Worm (Caenorhabditis elegans) whole organism, young adult: Measurements from ENCODE around the gene F54F2.14.

Experiments
- B0035.1 ChIP-seq: sonication (generic microtip); optimal IDR thresholded peaks from 2 replicates; lab custom pipeline; 2016; ENCODE audit warnings: missing genetic modification characterization, mild to moderate bottlenecking, missing compliant biosample characterization, missing genotype, missing genetic modification reagents
- C06A6.2 ChIP-seq: fragments of 200-800 bp; sonication (Bioruptor generic); conservative IDR thresholded peaks from 2 replicates; pipeline ENCODE4 v1.3.6; 2022; ENCODE audit warnings: missing genetic modification characterization, missing compliant biosample characterization
- C17E4.6 ChIP-seq: fragments of 200-800 bp; sonication (Bioruptor generic); IDR thresholded peaks from 2 replicates; pipeline ENCODE4 v1.3.6; 2022; ENCODE audit warnings: missing genetic modification reagents, missing genetic modification characterization, missing compliant biosample characterization
- F37B4.10 ChIP-seq: fragments of 200-800 bp; sonication (Bioruptor generic); IDR thresholded peaks from 2 replicates; pipeline ENCODE4 v1.3.6; 2022; ENCODE audit warnings: missing genetic modification characterization, missing compliant biosample characterization
- F49E8.2 ChIP-seq: sonication (generic microtip); optimal IDR thresholded peaks from 3 replicates; lab custom pipeline; 2017; ENCODE audit warnings: missing genetic modification characterization, mild to moderate bottlenecking, missing compliant biosample characterization, antibody characterized with exemption, moderate library complexity; ENCODE audit not compliant: insufficient read depth
- T07F8.4 ChIP-seq: sonication (generic microtip); optimal IDR thresholded peaks from 2 replicates; lab custom pipeline; 2016; ENCODE audit warnings: mild to moderate bottlenecking, missing genetic modification characterization, moderate library complexity, missing compliant biosample characterization
- Y53G8AR.9 ChIP-seq: fragments of 200-800 bp; sonication (Bioruptor generic); conservative IDR thresholded peaks from 2 replicates; pipeline ENCODE4 v1.3.6; 2022; ENCODE audit warnings: missing genetic modification reagents, missing genetic modification characterization, missing compliant biosample characterization
- Y56A3A.18 ChIP-seq: fragments of 200-800 bp; sonication (Bioruptor generic); IDR thresholded peaks from 2 replicates; pipeline ENCODE4 v1.3.6; 2022; ENCODE audit warnings: missing genetic modification reagents, missing genetic modification characterization, missing compliant biosample characterization
- ZK185.1 ChIP-seq: sonication (generic microtip); optimal IDR thresholded peaks from 2 replicates; lab custom pipeline; 2016; ENCODE audit warnings: mild to moderate bottlenecking, missing genetic modification characterization, missing compliant biosample characterization; ENCODE audit not compliant: poor library complexity, severe bottlenecking
- ama-1 ChIP-seq, 3 experiments: fragments of 150-350 bp in 1 of 3; sonication (generic microtip) in 2 of 3; optimal IDR thresholded peaks; 2 replicates each; lab custom pipeline; 2014 to 2018; ENCODE audit warnings: missing biosample characterization in 2 of 3, missing genetic modification characterization in 2 of 3, missing genetic modification reagents in 2 of 3
- atf-7 ChIP-seq: sonication (generic microtip); optimal IDR thresholded peaks from 2 replicates; lab custom pipeline; 2017; ENCODE audit warnings: mild to moderate bottlenecking, missing genetic modification characterization, missing compliant biosample characterization
- athp-1 ChIP-seq: sonication (generic microtip); optimal IDR thresholded peaks from 2 replicates; lab custom pipeline; 2017; ENCODE audit warnings: mild to moderate bottlenecking, missing genetic modification characterization, missing compliant biosample characterization
- attf-3 ChIP-seq: fragments of 200-800 bp; sonication (Bioruptor generic); conservative IDR thresholded peaks from 2 replicates; pipeline ENCODE4 v1.3.6; 2022; ENCODE audit warnings: missing genetic modification reagents, missing genetic modification characterization, missing compliant biosample characterization
- bed-1 ChIP-seq: fragments of 200-800 bp; sonication (Bioruptor generic); IDR thresholded peaks from 2 replicates; pipeline ENCODE4 v1.3.6; 2022; ENCODE audit warnings: missing genetic modification reagents, missing genetic modification characterization, missing compliant biosample characterization
- bed-2 ChIP-seq: fragments of 200-800 bp; sonication (Bioruptor generic); IDR thresholded peaks from 2 replicates; pipeline ENCODE4 v1.3.6; 2022; ENCODE audit warnings: missing genetic modification reagents, missing genetic modification characterization, missing compliant biosample characterization
- ceh-100 ChIP-seq: fragments of 200-800 bp; sonication (Bioruptor generic); IDR thresholded peaks from 2 replicates; pipeline ENCODE4 v1.3.6; 2022; ENCODE audit warnings: missing genetic modification reagents, missing genetic modification characterization, missing compliant biosample characterization
- ceh-27 ChIP-seq: fragments of 200-800 bp; sonication (Bioruptor generic); optimal IDR thresholded peaks from 2 replicates; lab custom pipeline; 2018; ENCODE audit warnings: mild to moderate bottlenecking, missing genetic modification characterization, moderate library complexity, missing compliant biosample characterization
- ceh-91 ChIP-seq: fragments of 200-800 bp; sonication (Bioruptor generic); IDR thresholded peaks from 2 replicates; pipeline ENCODE4 v1.3.6; 2022; ENCODE audit warnings: missing genetic modification reagents, missing genetic modification characterization, missing compliant biosample characterization
- dox-1 ChIP-seq: fragments of 200-800 bp; sonication (Bioruptor generic); IDR thresholded peaks from 2 replicates; pipeline ENCODE4 v1.3.6; 2022; ENCODE audit warnings: missing genetic modification reagents, missing genetic modification characterization, missing compliant biosample characterization
- egl-18 ChIP-seq: fragments of 200-800 bp; sonication (Bioruptor generic); IDR thresholded peaks from 2 replicates; pipeline ENCODE4 v1.3.6; 2022; ENCODE audit warnings: missing genetic modification reagents, missing genetic modification characterization, missing compliant biosample characterization
- egl-44 ChIP-seq: fragments of 200-800 bp; sonication (Bioruptor generic); IDR thresholded peaks from 2 replicates; pipeline ENCODE4 v1.3.6; 2022; ENCODE audit warnings: missing genetic modification reagents, missing genetic modification characterization, missing compliant biosample characterization
- egrh-3 ChIP-seq: fragments of 200-800 bp; sonication (Bioruptor generic); IDR thresholded peaks from 2 replicates; pipeline ENCODE4 v1.3.6; 2022; ENCODE audit warnings: missing genetic modification reagents, missing genetic modification characterization, missing compliant biosample characterization
- ekl-4 ChIP-seq: fragments of 200-800 bp; sonication (Bioruptor generic); IDR thresholded peaks from 2 replicates; pipeline ENCODE4 v1.3.6; 2022; ENCODE audit warnings: missing genetic modification reagents, missing genetic modification characterization, missing compliant biosample characterization
- fkh-3 ChIP-seq: sonication (generic microtip); optimal IDR thresholded peaks from 2 replicates; lab custom pipeline; 2016; ENCODE audit warnings: mild to moderate bottlenecking, missing genetic modification characterization, missing compliant biosample characterization
- gei-17 ChIP-seq: fragments of 200-800 bp; sonication (Bioruptor generic); optimal IDR thresholded peaks from 2 replicates; lab custom pipeline; 2018; ENCODE audit warnings: mild to moderate bottlenecking, missing genetic modification characterization, missing compliant biosample characterization
- him-1 ChIP-seq: sonication (generic microtip); optimal IDR thresholded peaks from 2 replicates; lab custom pipeline; 2016; ENCODE audit warnings: missing genotype, missing genetic modification reagents, missing genetic modification characterization, missing compliant biosample characterization
- hmg-1.2 ChIP-seq: fragments of 200-800 bp; sonication (Bioruptor generic); IDR thresholded peaks from 2 replicates; pipeline ENCODE4 v1.3.6; 2022; ENCODE audit warnings: missing genetic modification reagents, missing genetic modification characterization, missing compliant biosample characterization
- lag-1 ChIP-seq: fragments of 200-800 bp; sonication (Bioruptor generic); IDR thresholded peaks from 2 replicates; pipeline ENCODE4 v1.3.6; 2022; ENCODE audit warnings: missing genetic modification reagents, missing genetic modification characterization, missing compliant biosample characterization
- lin-35 ChIP-seq, 3 experiments: fragments of 150-350 bp in 2 of 3; sonication (generic microtip) in 1 of 3; optimal IDR thresholded peaks; 2 replicates each; lab custom pipeline; 2014 to 2018; ENCODE audit warnings: missing biosample characterization in 3 of 3, missing genetic modification characterization in 3 of 3, missing genetic modification reagents in 3 of 3
- lin-40 ChIP-seq: sonication (generic microtip); optimal IDR thresholded peaks from 2 replicates; lab custom pipeline; 2016; ENCODE audit warnings: missing genetic modification characterization, mild to moderate bottlenecking, missing compliant biosample characterization, missing genotype, missing genetic modification reagents
- lsl-1 ChIP-seq: fragments of 200-800 bp; sonication (Bioruptor generic); optimal IDR thresholded peaks from 2 replicates; lab custom pipeline; 2018; ENCODE audit warnings: mild to moderate bottlenecking, missing genetic modification characterization, moderate library complexity, missing compliant biosample characterization
- mcd-1 ChIP-seq: fragments of 200-800 bp; sonication (Bioruptor generic); IDR thresholded peaks from 2 replicates; pipeline ENCODE4 v1.3.6; 2022; ENCODE audit warnings: missing genetic modification reagents, missing genetic modification characterization, missing compliant biosample characterization
- nfyb-1 ChIP-seq: fragments of 200-800 bp; sonication (Bioruptor generic); IDR thresholded peaks from 2 replicates; pipeline ENCODE4 v1.3.6; 2022; ENCODE audit warnings: missing genetic modification reagents, missing genetic modification characterization, missing compliant biosample characterization
- nhr-179 ChIP-seq: sonication (generic microtip); optimal IDR thresholded peaks from 2 replicates; lab custom pipeline; 2016; ENCODE audit warnings: mild to moderate bottlenecking, missing genetic modification characterization, missing compliant biosample characterization
- pbrm-1 ChIP-seq: fragments of 200-800 bp; sonication (Bioruptor generic); IDR thresholded peaks from 2 replicates; pipeline ENCODE4 v1.3.6; 2022; ENCODE audit warnings: missing genetic modification reagents, missing genetic modification characterization, missing compliant biosample characterization
- rec-8 ChIP-seq, 2 experiments: sonication (generic microtip); optimal IDR thresholded peaks; 2 replicates each; lab custom pipeline; 2016; ENCODE audit warnings: mild to moderate bottlenecking in 2 of 2, missing genetic modification characterization in 2 of 2, missing genetic modification reagents in 2 of 2, missing genotype in 2 of 2, missing biosample characterization in 1 of 2, missing compliant biosample characterization in 1 of 2, moderate library complexity in 1 of 2
- snpc-4 ChIP-seq, 5 experiments: fragments of 150-350 bp in 1 of 5; sonication (generic microtip) in 4 of 5; optimal IDR thresholded peaks; 2 replicates each; lab custom pipeline; 2014 to 2018; ENCODE audit warnings: missing genetic modification characterization in 5 of 5, missing biosample characterization in 3 of 5, antibody characterized with exemption in 2 of 5, mild to moderate bottlenecking in 2 of 5, missing compliant biosample characterization in 2 of 5, missing genotype in 2 of 5, moderate library complexity in 2 of 5, missing genetic modification reagents in 1 of 5
- somi-1 ChIP-seq: fragments of 200-800 bp; sonication (Bioruptor generic); optimal IDR thresholded peaks from 2 replicates; lab custom pipeline; 2018; ENCODE audit warnings: mild to moderate bottlenecking, missing genetic modification characterization, missing compliant biosample characterization
- unc-130 ChIP-seq: sonication (generic microtip); optimal IDR thresholded peaks from 2 replicates; lab custom pipeline; 2016; ENCODE audit warnings: missing genetic modification reagents, missing genetic modification characterization, missing compliant biosample characterization
- zfh-2 ChIP-seq: fragments of 200-800 bp; sonication (Bioruptor generic); conservative IDR thresholded peaks from 2 replicates; pipeline ENCODE4 v1.3.6; 2022; ENCODE audit warnings: missing genetic modification reagents, missing genetic modification characterization, missing compliant biosample characterization
- ztf-25 ChIP-seq: fragments of 200-800 bp; sonication (Bioruptor generic); IDR thresholded peaks from 2 replicates; pipeline ENCODE4 v1.3.6; 2022; ENCODE audit warnings: missing genetic modification reagents, missing genetic modification characterization, missing compliant biosample characterization
- ztf-3 ChIP-seq: fragments of 200-800 bp; sonication (Bioruptor generic); optimal IDR thresholded peaks from 2 replicates; lab custom pipeline; 2018; ENCODE audit warnings: mild to moderate bottlenecking, missing genetic modification characterization, missing compliant biosample characterization

The F54F2.14 gene

ce11 chrIII:8797211-8797733, 5.9 kb downstream of the F54F2.14 start (continued):
- TF ChIP-seq lin-35 (GFP tag; optimal IDR thresholded peaks at IDR 0.05; lab: Kevin White, UChicago) = peak in 1 of 3 experiments; percentile 74

DNA sequence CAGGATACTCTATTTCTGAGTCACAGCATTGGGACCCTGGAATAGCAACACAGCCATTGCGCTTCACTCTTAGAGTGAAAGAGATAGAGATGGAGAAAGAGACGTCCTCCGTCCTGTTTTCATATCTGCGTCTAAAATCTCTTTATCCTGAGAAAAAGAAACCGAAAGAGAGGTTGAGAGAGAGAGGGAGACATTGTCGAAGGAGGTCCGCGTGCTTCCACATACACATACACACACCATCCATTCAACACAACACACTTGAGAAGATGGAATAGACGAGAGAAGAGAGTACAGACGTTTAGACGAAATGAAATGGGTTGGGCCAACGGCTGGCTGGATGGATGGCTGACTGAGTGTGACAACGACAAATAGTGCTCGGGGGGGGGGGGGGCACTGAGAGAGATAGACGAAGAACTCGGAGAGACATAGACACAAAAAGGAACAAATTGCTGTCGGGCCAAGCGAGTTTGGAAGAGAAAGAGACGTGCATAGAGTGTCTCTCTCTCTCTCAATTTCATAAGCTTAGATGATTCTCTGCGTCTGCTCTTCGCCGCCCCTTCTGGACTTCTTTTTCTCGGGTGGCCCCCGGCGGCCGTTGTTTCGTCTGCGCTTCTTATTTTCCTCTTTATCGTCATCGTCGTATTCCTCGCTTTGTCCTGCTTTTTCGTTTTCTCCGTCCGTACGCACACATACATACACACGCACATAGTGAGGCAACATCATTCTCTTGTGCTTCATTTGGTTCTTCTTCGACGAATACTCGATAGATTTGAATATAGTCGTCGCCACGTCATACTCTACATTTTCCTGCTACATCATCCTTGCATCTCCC, 8.8 kb downstream of the F54F2.14 start, which contains the start of gene F54F2.6:
Gene F54F2.6, minus strand, starts transcription at position 738 of the 832 bp plus-strand sequence.
- TF ChIP-seq C06A6.2 (GFP tag; lab: Robert Waterston, UW) (peak; percentile 57), lsl-1 (no peak), lag-1 (no peak), lin-40 (tag; lab: Kevin White, UChicago) (peak; percentile 77), dox-1 (GFP tag; lab: Robert Waterston, UW) (peak; percentile 77), ama-1 (optimal IDR thresholded peaks at IDR 0.05; lab: Kevin White, UChicago) (no peak), ama-1 (GFP tag; optimal IDR thresholded peaks at IDR 0.05; lab: Kevin White, UChicago) (peak in 1 of 2 experiments; percentile 23), ceh-100 (no peak), T07F8.4 (tag; lab: Kevin White, UChicago) (no peak), egl-18 (GFP tag; lab: Robert Waterston, UW) (0 out of 2 replicates have a peak, but pooled peaks have one; percentile 8), ceh-91 (GFP tag; lab: Robert Waterston, UW) (no peak), B0035.1 (tag; lab: Kevin White, UChicago) (peak; percentile 32), ztf-25 (GFP tag; lab: Robert Waterston, UW) (no peak), rec-8 (tag; optimal IDR thresholded peaks at IDR 0.05; lab: Kevin White, UChicago) (no peak), attf-3 (no peak), atf-7 (tag; lab: Kevin White, UChicago) (peak; percentile 81), Y56A3A.18 (GFP tag; lab: Robert Waterston, UW) (no peak), C17E4.6 (GFP tag; lab: Robert Waterston, UW) (0 out of 2 replicates have a peak, but pooled peaks have one; percentile 32), ekl-4 (GFP tag; lab: Robert Waterston, UW) (0 out of 2 replicates have a peak, but pooled peaks have one; percentile 12), F49E8.2 (tag; lab: Kevin White, UChicago) (no peak), nhr-179 (no peak), athp-1 (peak; percentile 1), nfyb-1 (GFP tag; lab: Robert Waterston, UW) (0 out of 2 replicates have a peak, but pooled peaks have one; percentile 50), him-1 (no peak), Y53G8AR.9 (no peak; the same call in 1 of the 2 replicates), zfh-2 (peak; percentile 99), ZK185.1 (tag; lab: Kevin White, UChicago) (peak; percentile 52), mcd-1 (GFP tag; lab: Robert Waterston, UW) (peak; percentile 59), pbrm-1 (0 out of 2 replicates have a peak, but pooled peaks have one; percentile 10), unc-130 (no peak), ceh-27 (GFP tag; lab: Kevin White, UChicago) (peak; percentile 88), gei-17 (GFP tag; lab: Kevin White, UChicago) (peak; percentile 25), egl-44 (peak; percentile 69; the same call in 1 of the 2 replicates), bed-2 (GFP tag; lab: Robert Waterston, UW) (no peak), snpc-4 (GFP tag; optimal IDR thresholded peaks at IDR 0.05; lab: Kevin White, UChicago) (no peak), snpc-4 (tag; optimal IDR thresholded peaks at IDR 0.05; lab: Kevin White, UChicago) (peak in 2 of 4 experiments; percentile 50), hmg-1.2 (GFP tag; lab: Robert Waterston, UW) (peak; percentile 66), egrh-3 (GFP tag; lab: Robert Waterston, UW) (peak; percentile 83), F37B4.10 (GFP tag; lab: Robert Waterston, UW) (0 out of 2 replicates have a peak, but pooled peaks have one; percentile 9), bed-1 (no peak), lin-35 (GFP tag; optimal IDR thresholded peaks at IDR 0.05; lab: Kevin White, UChicago) (peak in 1 of 3 experiments; percentile 78), somi-1 (GFP tag; lab: Kevin White, UChicago) (peak; percentile 91), ztf-3 (GFP tag; lab: Kevin White, UChicago) (peak; percentile 53), fkh-3 (tag; lab: Kevin White, UChicago) (no peak)
